Fruit fly (Drosophila melanogaster): ENCODE results near the gene Megf8.
A peak's percentile ranks its signal among the peaks of the same experiment; 100 is the strongest.

Gene Megf8

dm6 chr2L:8087468-8087789 lies 44.2 kb downstream of the Megf8 start:
- TF ChIP-seq vri (GFP tag; optimal IDR thresholded peaks at IDR 0.05) (no peak), CG11762 (GFP tag; optimal IDR thresholded peaks at IDR 0.05; ENCODE audit: insufficient read depth) (no peak), CG6276 (GFP tag; optimal IDR thresholded peaks at IDR 0.05) (no peak), esn (GFP tag; optimal IDR thresholded peaks at IDR 0.05) (no peak), CG11294 (GFP tag; IDR thresholded peaks at IDR 0.05) (no peak), OdsH (GFP tag; optimal IDR thresholded peaks at IDR 0.05) (no peak), CG16779 (tag; optimal IDR thresholded peaks at IDR 0.05) (no peak), Hr4 (GFP tag; optimal IDR thresholded peaks at IDR 0.05) (no peak), CG3919 (GFP tag; optimal IDR thresholded peaks at IDR 0.05) (no peak), Hr39 (GFP tag; optimal IDR thresholded peaks at IDR 0.05) (no peak), CG8632 (GFP tag; optimal IDR thresholded peaks at IDR 0.05) (no peak), eg (GFP tag; IDR thresholded peaks at IDR 0.05) (no peak), lz (GFP tag; optimal IDR thresholded peaks at IDR 0.05) (no peak), CG10631 (GFP tag; optimal IDR thresholded peaks at IDR 0.05) (no peak), fd85E (GFP tag; optimal IDR thresholded peaks at IDR 0.05) (no peak), Eip93F (GFP tag; optimal IDR thresholded peaks at IDR 0.05) (no peak), Eip78C (GFP tag) (no peak)

DNA sequence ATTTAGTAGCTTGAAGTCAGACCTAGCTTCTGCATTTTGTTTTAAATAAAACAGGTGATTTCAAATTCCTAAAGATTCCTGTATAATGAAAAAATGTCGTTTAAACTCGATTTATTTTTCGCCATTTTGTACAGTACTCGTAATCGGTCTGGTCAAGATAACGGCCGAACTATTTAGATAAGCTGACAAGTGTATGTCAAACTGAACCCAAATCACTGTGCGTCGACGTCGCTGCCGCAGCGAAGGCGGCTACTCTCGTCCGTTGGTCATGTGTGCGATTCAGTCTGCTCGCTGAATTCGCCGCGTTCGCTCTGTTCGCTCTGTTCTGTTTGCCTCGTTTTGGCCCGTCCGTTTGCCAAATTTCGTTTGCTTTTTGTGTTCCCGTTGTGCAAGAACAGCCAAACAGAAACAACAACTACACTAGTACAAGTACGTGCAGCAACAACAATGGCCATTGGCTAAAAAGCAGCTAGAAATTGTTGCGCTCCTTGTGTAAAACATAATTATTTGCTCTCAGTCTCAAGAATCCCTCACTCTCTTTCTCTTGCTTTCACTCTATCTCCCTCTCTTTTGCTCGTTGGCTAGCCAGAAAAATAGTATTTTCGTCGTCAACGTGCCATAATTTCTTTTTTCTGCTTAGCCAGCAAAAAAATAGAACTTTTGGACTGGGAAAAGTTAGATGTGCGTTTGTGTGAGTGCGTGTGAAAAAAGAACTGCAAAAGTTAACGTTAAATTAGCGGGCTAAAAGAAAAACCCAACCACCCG lies 44.9 kb downstream of the Megf8 start:
- TF ChIP-seq salr (GFP tag; optimal IDR thresholded peaks at IDR 0.05) (peak in 1 of 2 experiments; percentile 3), Blimp-1 (GFP tag; optimal IDR thresholded peaks at IDR 0.05) (no peak), CG8632 (GFP tag; optimal IDR thresholded peaks at IDR 0.05) (peak; percentile 17), Eip75B (GFP tag; optimal IDR thresholded peaks at IDR 0.05) (peak; percentile 38), dsx (GFP tag; optimal IDR thresholded peaks at IDR 0.05; ENCODE audit: poor library complexity, severe bottlenecking) (no peak), lz (GFP tag; optimal IDR thresholded peaks at IDR 0.05) (peak; percentile 20), CG6854 (GFP tag; optimal IDR thresholded peaks at IDR 0.05) (no peak), CG7368 (GFP tag; optimal IDR thresholded peaks at IDR 0.05) (no peak), CG34406 (GFP tag; optimal IDR thresholded peaks at IDR 0.05) (peak; percentile 29), Ets96B (tag; optimal IDR thresholded peaks at IDR 0.05) (no peak), Hr38 (GFP tag; optimal IDR thresholded peaks at IDR 0.05) (no peak), Hr39 (GFP tag; optimal IDR thresholded peaks at IDR 0.05) (peak; percentile 14), acj6 (GFP tag; optimal IDR thresholded peaks at IDR 0.05) (peak; percentile 22), CG16779 (tag; optimal IDR thresholded peaks at IDR 0.05) (no peak), fd85E (GFP tag; optimal IDR thresholded peaks at IDR 0.05) (no peak), CG11902 (GFP tag; optimal IDR thresholded peaks at IDR 0.05) (no peak), topi (GFP tag; optimal IDR thresholded peaks at IDR 0.05) (peak; percentile 29), vri (GFP tag; optimal IDR thresholded peaks at IDR 0.05) (peak; percentile 49), CG3032 (tag; optimal IDR thresholded peaks at IDR 0.05) (no peak), Gug (GFP tag; IDR thresholded peaks at IDR 0.05) (no peak), Sox15 (GFP tag; optimal IDR thresholded peaks at IDR 0.05) (no peak), CG32006 (GFP tag; optimal IDR thresholded peaks at IDR 0.05) (peak; percentile 62), CG3919 (GFP tag; optimal IDR thresholded peaks at IDR 0.05) (peak; percentile 31), spab (GFP tag; optimal IDR thresholded peaks at IDR 0.05) (no peak), CG9139 (GFP tag; optimal IDR thresholded peaks at IDR 0.05) (no peak), CG8119 (GFP tag; IDR thresholded peaks at IDR 0.05) (no peak; the same call in 2 of the 3 replicates), CG6163 (GFP tag; IDR thresholded peaks at IDR 0.05) (peak; percentile 55; the same call in 2 of the 3 replicates), achi (GFP tag; optimal IDR thresholded peaks at IDR 0.05) (peak; percentile 30), pdm3 (GFP tag; optimal IDR thresholded peaks at IDR 0.05) (peak; percentile 26), fd59A (GFP tag; optimal IDR thresholded peaks at IDR 0.05) (no peak), ss (GFP tag; optimal IDR thresholded peaks at IDR 0.05) (no peak), eg (GFP tag; IDR thresholded peaks at IDR 0.05) (peak; percentile 33; the same call in 1 of the 3 replicates), dac (GFP tag; optimal IDR thresholded peaks at IDR 0.05) (no peak), CG8319 (GFP tag; optimal IDR thresholded peaks at IDR 0.05) (no peak), Eip78C (GFP tag) (peak; percentile 67), CG6808 (GFP tag; optimal IDR thresholded peaks at IDR 0.05) (no peak), OdsH (GFP tag; optimal IDR thresholded peaks at IDR 0.05) (peak; percentile 15), CG10631 (GFP tag; optimal IDR thresholded peaks at IDR 0.05) (no peak), Ets21C (GFP tag; optimal IDR thresholded peaks at IDR 0.05) (no peak), Lpt (GFP tag; optimal IDR thresholded peaks at IDR 0.05) (no peak), net (GFP tag; optimal IDR thresholded peaks at IDR 0.05) (peak; percentile 31), CG1621 (tag; optimal IDR thresholded peaks at IDR 0.05) (no peak)

Measured in whole organism, prepupa.